Fruit fly (Drosophila melanogaster): ENCODE data around the gene alpha4GT1.

DNA sequence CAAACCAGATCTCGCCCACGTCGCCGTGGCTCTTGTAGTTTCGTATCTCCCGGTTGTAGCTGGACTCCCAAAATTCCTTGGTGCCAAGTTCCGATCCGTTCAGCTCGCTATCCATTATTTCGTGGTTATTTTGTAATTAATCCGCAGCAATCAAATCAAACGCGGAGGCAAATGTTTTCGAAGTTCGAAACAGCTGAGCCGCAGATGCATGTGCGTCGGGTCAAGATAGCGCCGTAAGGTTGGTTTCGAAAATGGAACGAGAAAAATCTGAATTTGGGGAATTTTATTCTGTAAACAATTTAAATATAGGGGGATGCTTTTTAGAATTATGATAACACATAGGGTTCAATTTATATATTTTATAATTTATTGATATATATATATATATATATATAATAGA lies 43.9 kb downstream of the alpha4GT1 start, which contains the start of gene CG9643:
- TF ChIP-seq GATAe (GFP tag; conservative IDR thresholded peaks at IDR 0.05) = no peak
- no peak for TF ChIP-seq HLH3B (GFP tag; IDR thresholded peaks at IDR 0.05)
- TF ChIP-seq ash1 (GFP tag; optimal IDR thresholded peaks at IDR 0.05) = no peak
- no peak for TF ChIP-seq CG10654 (GFP tag; optimal IDR thresholded peaks at IDR 0.05)
- no peak for TF ChIP-seq nmo (GFP tag; optimal IDR thresholded peaks at IDR 0.05)
- TF ChIP-seq CG12219 (GFP tag; optimal IDR thresholded peaks at IDR 0.05) = no peak
- TF ChIP-seq Adf1 (GFP tag; IDR thresholded peaks at IDR 0.05) = no peak
- no peak for TF ChIP-seq CG31224 (GFP tag; IDR thresholded peaks at IDR 0.05)
- no peak for TF ChIP-seq Optix (GFP tag; IDR thresholded peaks at IDR 0.05)

All from whole organism, embryonic.